Fruit fly (Drosophila melanogaster) whole organism, wandering third instar larva: ENCODE measurements around the gene slx1.

Experiments
- Abd-B ChIP-seq: fragments of >200 bp; optimal IDR thresholded peaks from 2 replicates; lab custom pipeline; 2017; ENCODE audit warnings: missing biosample characterization, missing genetic modification characterization
- CG32264 ChIP-seq: fragments of 200-800 bp; sonication (Bioruptor generic); optimal IDR thresholded peaks from 2 replicates; lab custom pipeline; 2016; ENCODE audit warnings: missing biosample characterization, missing genetic modification characterization
- CG9705 ChIP-seq: fragments of 200-800 bp; sonication (Bioruptor generic); optimal IDR thresholded peaks from 2 replicates; lab custom pipeline; 2018; ENCODE audit warnings: missing biosample characterization, mild to moderate bottlenecking, missing genetic modification characterization
- CrebA ChIP-seq: fragments of 200-800 bp; sonication (Bioruptor generic); optimal IDR thresholded peaks from 2 replicates; lab custom pipeline; 2016; ENCODE audit warnings: missing biosample characterization, mild to moderate bottlenecking, missing genetic modification characterization, borderline replicate concordance
- Dfd ChIP-seq: fragments of >200 bp; optimal IDR thresholded peaks from 2 replicates; lab custom pipeline; 2017; ENCODE audit warnings: missing biosample characterization, missing genetic modification characterization
- Dif ChIP-seq: fragments of 200-275, 200-300 bp; sonication (Bioruptor generic); optimal IDR thresholded peaks from 2 replicates; lab custom pipeline; 2018; ENCODE audit warnings: missing biosample characterization, missing genetic modification characterization; ENCODE audit not compliant: partially characterized antibody
- GATAd ChIP-seq: sonication (Bioruptor generic); optimal IDR thresholded peaks from 2 replicates; lab custom pipeline; 2016; ENCODE audit warnings: missing biosample characterization, missing genetic modification characterization
- HLH106 ChIP-seq: fragments of 200-800 bp; optimal IDR thresholded peaks from 3 replicates; lab custom pipeline; 2019; ENCODE audit warnings: missing biosample characterization, mild to moderate bottlenecking, missing genetic modification characterization, moderate library complexity
- Hnf4 ChIP-seq: fragments of 200-800 bp; sonication (Bioruptor generic); optimal IDR thresholded peaks from 2 replicates; lab custom pipeline; 2016; ENCODE audit warnings: missing biosample characterization, mild to moderate bottlenecking, missing genetic modification characterization
- Hr78 ChIP-seq: fragments of >200 bp; optimal IDR thresholded peaks from 2 replicates; lab custom pipeline; 2017; ENCODE audit warnings: missing biosample characterization, missing genetic modification characterization
- Hr83 ChIP-seq: fragments of 200-300 bp; sonication (Bioruptor generic); optimal IDR thresholded peaks from 2 replicates; lab custom pipeline; 2016; ENCODE audit warnings: missing biosample characterization, mild to moderate bottlenecking, missing genetic modification characterization, moderate library complexity; ENCODE audit not compliant: poor library complexity, severe bottlenecking
- Jra ChIP-seq: sonication (Bioruptor generic); optimal IDR thresholded peaks from 2 replicates; lab custom pipeline; 2016; ENCODE audit warnings: missing biosample characterization, missing genetic modification characterization
- Mio ChIP-seq: sonication (Bioruptor generic); optimal IDR thresholded peaks from 2 replicates; lab custom pipeline; 2016; ENCODE audit warnings: missing biosample characterization, missing genetic modification characterization
- Myc ChIP-seq: fragments of >200 bp; optimal IDR thresholded peaks from 2 replicates; lab custom pipeline; 2017
- N ChIP-seq: fragments of >200 bp; optimal IDR thresholded peaks from 2 replicates; lab custom pipeline; 2018; ENCODE audit warnings: missing biosample characterization, missing external identifiers, missing genetic modification characterization
- OdsH ChIP-seq: fragments of 200-800 bp; sonication (Bioruptor generic); optimal IDR thresholded peaks from 2 replicates; lab custom pipeline; 2016; ENCODE audit warnings: missing biosample characterization, mild to moderate bottlenecking, missing genetic modification characterization
- Rel ChIP-seq, 2 experiments: fragments of 200-800 bp; sonication (Bioruptor generic) in 1 of 2; optimal IDR thresholded peaks; 2 replicates in 1 of 2; 3 replicates in 1 of 2; lab custom pipeline; 2016 to 2019; ENCODE audit warnings: mild to moderate bottlenecking in 2 of 2, missing biosample characterization in 2 of 2, missing genetic modification characterization in 2 of 2, moderate library complexity in 1 of 2
- Sp1 ChIP-seq: fragments of 200-800 bp; sonication (Bioruptor generic); optimal IDR thresholded peaks from 3 replicates; lab custom pipeline; 2019; ENCODE audit warnings: missing biosample characterization, mild to moderate bottlenecking, missing genetic modification characterization, moderate library complexity
- Vsx2 ChIP-seq: fragments of 200-300, 225-300 bp; sonication (Bioruptor generic); optimal IDR thresholded peaks from 2 replicates; lab custom pipeline; 2018; ENCODE audit warnings: missing biosample characterization, missing genetic modification characterization; ENCODE audit not compliant: partially characterized antibody
- br ChIP-seq: fragments of 200-800 bp; sonication (Bioruptor generic); optimal IDR thresholded peaks from 2 replicates; lab custom pipeline; 2016; ENCODE audit warnings: missing biosample characterization, missing genetic modification characterization
- brk ChIP-seq: fragments of 200-800 bp; sonication (Bioruptor generic); optimal IDR thresholded peaks from 2 replicates; lab custom pipeline; 2016; ENCODE audit warnings: missing biosample characterization, mild to moderate bottlenecking, missing genetic modification characterization
- dl ChIP-seq, 2 experiments: fragments of 175-275, 200-275 bp in 1 of 2; fragments of 200-275 bp in 1 of 2; sonication (Bioruptor generic); optimal IDR thresholded peaks; lab custom pipeline; 2018; ENCODE audit warnings: mild to moderate bottlenecking in 2 of 2, missing biosample characterization in 2 of 2, missing genetic modification characterization in 2 of 2, moderate library complexity in 2 of 2; ENCODE audit not compliant: partially characterized antibody in 2 of 2, insufficient read depth in 1 of 2
- dmrt93B ChIP-seq: fragments of 200-800 bp; sonication (Bioruptor generic); optimal IDR thresholded peaks from 2 replicates; lab custom pipeline; 2018; ENCODE audit warnings: missing biosample characterization, mild to moderate bottlenecking, missing genetic modification characterization
- dsf ChIP-seq: sonication (Bioruptor generic); optimal IDR thresholded peaks from 2 replicates; lab custom pipeline; 2016; ENCODE audit warnings: missing biosample characterization, missing genetic modification characterization, borderline replicate concordance
- ey ChIP-seq: fragments of 200-800 bp; sonication (Bioruptor generic); optimal IDR thresholded peaks from 2 replicates; lab custom pipeline; 2016; ENCODE audit warnings: missing biosample characterization, missing genetic modification characterization
- foxo ChIP-seq, 2 experiments: fragments of 200-800 bp; sonication (Bioruptor generic); optimal IDR thresholded peaks; 2 replicates in 1 of 2; 3 replicates in 1 of 2; lab custom pipeline; 2016 to 2017; ENCODE audit warnings: missing biosample characterization in 2 of 2, missing genetic modification characterization in 2 of 2
- fru ChIP-seq: fragments of 200-800 bp; sonication (Bioruptor generic); optimal IDR thresholded peaks from 3 replicates; lab custom pipeline; 2016; ENCODE audit warnings: missing biosample characterization, mild to moderate bottlenecking, missing genetic modification characterization
- h ChIP-seq: fragments of 200-800 bp; sonication (Bioruptor generic); optimal IDR thresholded peaks from 3 replicates; lab custom pipeline; 2016; ENCODE audit warnings: missing biosample characterization, mild to moderate bottlenecking, missing genetic modification characterization
- jim ChIP-seq: fragments of 175-275, 200-325 bp; sonication (Bioruptor generic); optimal IDR thresholded peaks from 2 replicates; lab custom pipeline; 2016; ENCODE audit warnings: missing biosample characterization, mild to moderate bottlenecking, missing genetic modification characterization
- lola ChIP-seq: fragments of >200 bp; optimal IDR thresholded peaks from 2 replicates; lab custom pipeline; 2017; ENCODE audit warnings: missing biosample characterization, missing genetic modification characterization
- pan ChIP-seq: fragments of >200 bp; optimal IDR thresholded peaks from 2 replicates; lab custom pipeline; 2017
- psq ChIP-seq: fragments of 200-800 bp; sonication (Bioruptor generic); optimal IDR thresholded peaks from 3 replicates; lab custom pipeline; 2017; ENCODE audit warnings: missing biosample characterization, mild to moderate bottlenecking, missing genetic modification characterization, moderate library complexity
- rgr ChIP-seq: fragments of 200-800 bp; sonication (Bioruptor generic); optimal IDR thresholded peaks from 3 replicates; lab custom pipeline; 2016; ENCODE audit warnings: missing biosample characterization, mild to moderate bottlenecking, missing genetic modification characterization
- sage ChIP-seq: fragments of 200-800 bp; sonication (Bioruptor generic); optimal IDR thresholded peaks from 2 replicates; lab custom pipeline; 2016; ENCODE audit warnings: missing biosample characterization, mild to moderate bottlenecking, missing genetic modification characterization
- sv ChIP-seq: fragments of 200-800 bp; sonication (Bioruptor generic); optimal IDR thresholded peaks from 3 replicates; lab custom pipeline; 2016; ENCODE audit warnings: missing biosample characterization, missing genetic modification characterization
- tai ChIP-seq: sonication (Bioruptor generic); optimal IDR thresholded peaks from 2 replicates; lab custom pipeline; 2016; ENCODE audit warnings: missing biosample characterization, missing genetic modification characterization
- usp ChIP-seq: fragments of >200 bp; optimal IDR thresholded peaks from 2 replicates; lab custom pipeline; 2017; ENCODE audit warnings: missing biosample characterization, missing genetic modification characterization
- woc ChIP-seq: sonication (Bioruptor generic); optimal IDR thresholded peaks from 2 replicates; lab custom pipeline; 2016; ENCODE audit warnings: missing biosample characterization, mild to moderate bottlenecking, missing genetic modification characterization

slx1 gene

dm6 chr3R:4658991-4659933 lies 17.5 kb downstream of the slx1 start, which contains the start of gene smash:
smash (plus strand) TSS chr3R:4659579.
- TF ChIP-seq dmrt93B (GFP tag; lab: Kevin White, UChicago), result no peak
- TF ChIP-seq fru (GFP tag; lab: Kevin White, UChicago), result no peak
- TF ChIP-seq rgr (GFP tag; lab: Kevin White, UChicago), result peak; percentile 71
- TF ChIP-seq Hnf4 (GFP tag; lab: Kevin White, UChicago), result peak; percentile 37
- peak; percentile 51 for TF ChIP-seq br (GFP tag; lab: Kevin White, UChicago)
- no peak for TF ChIP-seq woc (GFP tag; lab: Kevin White, UChicago)
- no peak for TF ChIP-seq tai
- no peak for TF ChIP-seq usp (GFP tag; lab: Kevin White, UChicago)
- no peak for TF ChIP-seq Hr78 (GFP tag; lab: Kevin White, UChicago)
- peak; percentile 47 for TF ChIP-seq psq
- TF ChIP-seq Jra (GFP tag; lab: Kevin White, UChicago), result peak; percentile 56
- peak; percentile 38 for TF ChIP-seq ey
- no peak for TF ChIP-seq dsf (GFP tag; lab: Kevin White, UChicago)
- peak; percentile 56 for TF ChIP-seq h
- peak; percentile 78 for TF ChIP-seq Hr83 (GFP tag; lab: Kevin White, UChicago)
- TF ChIP-seq Dif (GFP tag; lab: Kevin White, UChicago), result peak; percentile 76
- peak; percentile 8 for TF ChIP-seq HLH106 (tag; lab: Kevin White, UChicago)
- peak in 1 of 2 experiments; percentile 34 for TF ChIP-seq dl (GFP tag; optimal IDR thresholded peaks at IDR 0.05; lab: Kevin White, UChicago; ENCODE audit: insufficient read depth in 1 of 2, partially characterized antibody in 2 of 2)
- no peak for TF ChIP-seq Dfd (GFP tag; lab: Kevin White, UChicago)
- TF ChIP-seq N (GFP tag; lab: Kevin White, UChicago), result peak; percentile 31
- peak in 1 of 2 experiments; percentile 54 for TF ChIP-seq foxo (GFP tag; optimal IDR thresholded peaks at IDR 0.05; lab: Kevin White, UChicago)
- peak; percentile 75 for TF ChIP-seq Vsx2 (GFP tag; lab: Kevin White, UChicago)
- TF ChIP-seq Myc (lab: Kevin White, UChicago), result peak; percentile 41
- TF ChIP-seq brk (GFP tag; lab: Kevin White, UChicago), result peak; percentile 31
- TF ChIP-seq jim (GFP tag; lab: Kevin White, UChicago), result peak; percentile 80
- TF ChIP-seq Rel (GFP tag; optimal IDR thresholded peaks at IDR 0.05; lab: Kevin White, UChicago), result no peak
- peak; percentile 89 for TF ChIP-seq Rel (tag; optimal IDR thresholded peaks at IDR 0.05; lab: Kevin White, UChicago)
- no peak for TF ChIP-seq GATAd (GFP tag; lab: Kevin White, UChicago)
- no peak for TF ChIP-seq CG9705
- no peak for TF ChIP-seq CrebA
- TF ChIP-seq sv (GFP tag; lab: Kevin White, UChicago), result peak; percentile 28
- no peak for TF ChIP-seq lola
- no peak for TF ChIP-seq Abd-B (GFP tag; lab: Kevin White, UChicago)
- TF ChIP-seq sage (GFP tag; lab: Kevin White, UChicago), result peak; percentile 4
- TF ChIP-seq Mio (GFP tag; lab: Kevin White, UChicago), result peak; percentile 26
- peak; percentile 52 for TF ChIP-seq OdsH
- TF ChIP-seq CG32264 (GFP tag; lab: Kevin White, UChicago), result no peak
- TF ChIP-seq pan (lab: Kevin White, UChicago), result no peak
- TF ChIP-seq Sp1 (GFP tag; lab: Kevin White, UChicago), result peak; percentile 53

- TF ChIP-seq OdsH (no peak), Dfd (GFP tag; lab: Kevin White, UChicago) (no peak), woc (GFP tag; lab: Kevin White, UChicago) (no peak)
Observed at dm6 chr3R:4659934-4660353, 18.2 kb downstream of the slx1 start.
